Worm (Caenorhabditis elegans) whole organism, young adult: ENCODE data around the gene Y66D12A.11.

Source experiments
- B0035.1 ChIP-seq: sonication (generic microtip); optimal IDR thresholded peaks from 2 replicates; lab custom pipeline; 2016; ENCODE audit warnings: missing genetic modification characterization, mild to moderate bottlenecking, missing compliant biosample characterization, missing genotype, missing genetic modification reagents
- B0261.1 ChIP-seq: sonication (generic microtip); optimal IDR thresholded peaks from 2 replicates; lab custom pipeline; 2016; ENCODE audit warnings: mild to moderate bottlenecking, missing genetic modification characterization, moderate library complexity, missing compliant biosample characterization
- C06A6.2 ChIP-seq: fragments of 200-800 bp; sonication (Bioruptor generic); conservative IDR thresholded peaks from 2 replicates; pipeline ENCODE4 v1.3.6; 2022; ENCODE audit warnings: missing genetic modification characterization, missing compliant biosample characterization
- F33H1.4 ChIP-seq: fragments of 200-800 bp; sonication (Bioruptor generic); IDR thresholded peaks from 2 replicates; pipeline ENCODE4 v1.3.6; 2022; ENCODE audit warnings: missing genetic modification reagents, missing genetic modification characterization, missing compliant biosample characterization
- F52B5.7 ChIP-seq: sonication (generic microtip); optimal IDR thresholded peaks from 2 replicates; lab custom pipeline; 2016; ENCODE audit warnings: mild to moderate bottlenecking, missing genetic modification characterization, missing compliant biosample characterization
- K11D2.4 ChIP-seq: fragments of 200-800 bp; sonication (Bioruptor generic); IDR thresholded peaks from 2 replicates; pipeline ENCODE4 v1.3.6; 2022; ENCODE audit warnings: missing genetic modification reagents, missing genetic modification characterization, missing compliant biosample characterization
- T07F8.4 ChIP-seq: sonication (generic microtip); optimal IDR thresholded peaks from 2 replicates; lab custom pipeline; 2016; ENCODE audit warnings: mild to moderate bottlenecking, missing genetic modification characterization, moderate library complexity, missing compliant biosample characterization
- Y95B8A.8 ChIP-seq: fragments of 200-800 bp; sonication (Bioruptor generic); IDR thresholded peaks from 2 replicates; pipeline ENCODE4 v1.3.6; 2022; ENCODE audit warnings: missing genetic modification reagents, missing genetic modification characterization, missing compliant biosample characterization
- attf-3 ChIP-seq: fragments of 200-800 bp; sonication (Bioruptor generic); conservative IDR thresholded peaks from 2 replicates; pipeline ENCODE4 v1.3.6; 2022; ENCODE audit warnings: missing genetic modification reagents, missing genetic modification characterization, missing compliant biosample characterization
- attf-5 ChIP-seq: fragments of 200-800 bp; sonication (Bioruptor generic); optimal IDR thresholded peaks from 2 replicates; lab custom pipeline; 2018; ENCODE audit warnings: mild to moderate bottlenecking, missing genetic modification characterization, missing compliant biosample characterization
- bed-1 ChIP-seq: fragments of 200-800 bp; sonication (Bioruptor generic); IDR thresholded peaks from 2 replicates; pipeline ENCODE4 v1.3.6; 2022; ENCODE audit warnings: missing genetic modification reagents, missing genetic modification characterization, missing compliant biosample characterization
- cebp-2 ChIP-seq: fragments of 200-800 bp; sonication (Bioruptor generic); IDR thresholded peaks from 2 replicates; pipeline ENCODE4 v1.3.6; 2022; ENCODE audit warnings: missing genetic modification characterization, missing compliant biosample characterization
- ceh-100 ChIP-seq: fragments of 200-800 bp; sonication (Bioruptor generic); IDR thresholded peaks from 2 replicates; pipeline ENCODE4 v1.3.6; 2022; ENCODE audit warnings: missing genetic modification reagents, missing genetic modification characterization, missing compliant biosample characterization
- die-1 ChIP-seq: sonication (generic microtip); optimal IDR thresholded peaks from 2 replicates; lab custom pipeline; 2016; ENCODE audit warnings: missing genotype, mild to moderate bottlenecking, missing genetic modification characterization, missing compliant biosample characterization
- dox-1 ChIP-seq: fragments of 200-800 bp; sonication (Bioruptor generic); IDR thresholded peaks from 2 replicates; pipeline ENCODE4 v1.3.6; 2022; ENCODE audit warnings: missing genetic modification reagents, missing genetic modification characterization, missing compliant biosample characterization
- egl-18 ChIP-seq: fragments of 200-800 bp; sonication (Bioruptor generic); IDR thresholded peaks from 2 replicates; pipeline ENCODE4 v1.3.6; 2022; ENCODE audit warnings: missing genetic modification reagents, missing genetic modification characterization, missing compliant biosample characterization
- egrh-3 ChIP-seq: fragments of 200-800 bp; sonication (Bioruptor generic); IDR thresholded peaks from 2 replicates; pipeline ENCODE4 v1.3.6; 2022; ENCODE audit warnings: missing genetic modification reagents, missing genetic modification characterization, missing compliant biosample characterization
- fkh-3 ChIP-seq: sonication (generic microtip); optimal IDR thresholded peaks from 2 replicates; lab custom pipeline; 2016; ENCODE audit warnings: mild to moderate bottlenecking, missing genetic modification characterization, missing compliant biosample characterization
- him-1 ChIP-seq: sonication (generic microtip); optimal IDR thresholded peaks from 2 replicates; lab custom pipeline; 2016; ENCODE audit warnings: missing genotype, missing genetic modification reagents, missing genetic modification characterization, missing compliant biosample characterization
- hlh-26 ChIP-seq: fragments of 200-800 bp; sonication (Bioruptor generic); conservative IDR thresholded peaks from 2 replicates; pipeline ENCODE4 v1.3.6; 2022; ENCODE audit warnings: missing genetic modification reagents, missing genetic modification characterization, missing compliant biosample characterization
- hmg-1.2 ChIP-seq: fragments of 200-800 bp; sonication (Bioruptor generic); IDR thresholded peaks from 2 replicates; pipeline ENCODE4 v1.3.6; 2022; ENCODE audit warnings: missing genetic modification reagents, missing genetic modification characterization, missing compliant biosample characterization
- hsf-1 ChIP-seq: fragments of 200-800 bp; sonication (Bioruptor generic); IDR thresholded peaks from 2 replicates; pipeline ENCODE4 v1.3.6; 2022; ENCODE audit warnings: missing genetic modification reagents, missing genetic modification characterization, missing compliant biosample characterization
- lin-26 ChIP-seq: fragments of 200-800 bp; sonication (Bioruptor generic); IDR thresholded peaks from 2 replicates; pipeline ENCODE4 v1.3.6; 2022; ENCODE audit warnings: missing genetic modification reagents, missing genetic modification characterization, missing compliant biosample characterization
- madf-6 ChIP-seq: fragments of 200-800 bp; sonication (Bioruptor generic); IDR thresholded peaks from 2 replicates; pipeline ENCODE4 v1.3.6; 2022; ENCODE audit warnings: missing genetic modification reagents, missing genetic modification characterization, missing compliant biosample characterization
- madf-8 ChIP-seq: fragments of 200-800 bp; sonication (Bioruptor generic); conservative IDR thresholded peaks from 2 replicates; pipeline ENCODE4 v1.3.6; 2022; ENCODE audit warnings: missing genetic modification reagents, missing genetic modification characterization, missing compliant biosample characterization
- mxl-1 ChIP-seq: sonication (generic microtip); optimal IDR thresholded peaks from 2 replicates; lab custom pipeline; 2016; ENCODE audit warnings: missing genetic modification characterization, missing compliant biosample characterization
- nfyb-1 ChIP-seq: fragments of 200-800 bp; sonication (Bioruptor generic); IDR thresholded peaks from 2 replicates; pipeline ENCODE4 v1.3.6; 2022; ENCODE audit warnings: missing genetic modification reagents, missing genetic modification characterization, missing compliant biosample characterization
- nhr-120 ChIP-seq: fragments of 200-800 bp; sonication (Bioruptor generic); IDR thresholded peaks from 2 replicates; pipeline ENCODE4 v1.3.6; 2022; ENCODE audit warnings: missing genetic modification characterization, missing compliant biosample characterization
- nhr-179 ChIP-seq: sonication (generic microtip); optimal IDR thresholded peaks from 2 replicates; lab custom pipeline; 2016; ENCODE audit warnings: mild to moderate bottlenecking, missing genetic modification characterization, missing compliant biosample characterization
- nhr-80 ChIP-seq: sonication (generic microtip); optimal IDR thresholded peaks from 2 replicates; lab custom pipeline; 2016; ENCODE audit warnings: missing genetic modification characterization, missing compliant biosample characterization
- pha-4 ChIP-seq: fragments of 150-350 bp; sonication (generic microtip); optimal IDR thresholded peaks from 2 replicates; lab custom pipeline; 2014; ENCODE audit warnings: missing biosample characterization, missing genetic modification reagents, missing genetic modification characterization
- repo-1 ChIP-seq: sonication (generic microtip); optimal IDR thresholded peaks from 2 replicates; lab custom pipeline; 2017; ENCODE audit warnings: mild to moderate bottlenecking, missing genetic modification characterization, missing compliant biosample characterization
- sdz-38 ChIP-seq: sonication (generic microtip); optimal IDR thresholded peaks from 2 replicates; lab custom pipeline; 2016; ENCODE audit warnings: missing genotype, missing genetic modification characterization, missing compliant biosample characterization
- snpc-1.1 ChIP-seq: sonication (generic microtip); optimal IDR thresholded peaks from 2 replicates; lab custom pipeline; 2017; ENCODE audit warnings: missing genetic modification characterization, mild to moderate bottlenecking, missing compliant biosample characterization, antibody characterized with exemption, moderate library complexity, missing genotype, missing genetic modification reagents; ENCODE audit not compliant: insufficient read depth
- snpc-1.3 ChIP-seq: sonication (generic microtip); optimal IDR thresholded peaks from 2 replicates; lab custom pipeline; 2017; ENCODE audit warnings: missing genetic modification characterization, mild to moderate bottlenecking, missing compliant biosample characterization, antibody characterized with exemption, moderate library complexity, missing genotype, missing genetic modification reagents; ENCODE audit not compliant: insufficient read depth
- snpc-3.4 ChIP-seq: sonication (generic microtip); optimal IDR thresholded peaks from 2 replicates; lab custom pipeline; 2017; ENCODE audit warnings: missing genetic modification characterization, mild to moderate bottlenecking, missing compliant biosample characterization, antibody characterized with exemption, moderate library complexity, missing genotype, missing genetic modification reagents
- sptf-2 ChIP-seq: fragments of 200-800 bp; sonication (Bioruptor generic); optimal IDR thresholded peaks from 2 replicates; lab custom pipeline; 2018; ENCODE audit warnings: mild to moderate bottlenecking, missing genetic modification characterization, missing compliant biosample characterization
- tbp1 ChIP-seq: fragments of 200-800 bp; sonication (Bioruptor generic); optimal IDR thresholded peaks from 2 replicates; lab custom pipeline; 2018; ENCODE audit warnings: mild to moderate bottlenecking, missing genetic modification characterization, missing compliant biosample characterization
- unc-130 ChIP-seq: sonication (generic microtip); optimal IDR thresholded peaks from 2 replicates; lab custom pipeline; 2016; ENCODE audit warnings: missing genetic modification reagents, missing genetic modification characterization, missing compliant biosample characterization
- unc-62 ChIP-seq: fragments of 150-350 bp; optimal IDR thresholded peaks from 2 replicates; lab custom pipeline; 2014; ENCODE audit warnings: missing biosample characterization, missing genetic modification reagents, missing genetic modification characterization
- zfh-2 ChIP-seq: fragments of 200-800 bp; sonication (Bioruptor generic); conservative IDR thresholded peaks from 2 replicates; pipeline ENCODE4 v1.3.6; 2022; ENCODE audit warnings: missing genetic modification reagents, missing genetic modification characterization, missing compliant biosample characterization
- ztf-18 ChIP-seq: sonication (generic microtip); optimal IDR thresholded peaks from 2 replicates; lab custom pipeline; 2016; ENCODE audit warnings: missing genotype, mild to moderate bottlenecking, missing genetic modification characterization, missing compliant biosample characterization
- ztf-22 ChIP-seq: fragments of 200-800 bp; sonication (Bioruptor generic); optimal IDR thresholded peaks from 2 replicates; lab custom pipeline; 2018; ENCODE audit warnings: mild to moderate bottlenecking, missing genetic modification characterization, moderate library complexity, missing compliant biosample characterization
- ztf-28 ChIP-seq: fragments of 200-800 bp; sonication (Bioruptor generic); IDR thresholded peaks from 2 replicates; pipeline ENCODE4 v1.3.6; 2022; ENCODE audit warnings: missing genetic modification reagents, missing genetic modification characterization, missing compliant biosample characterization

The Y66D12A.11 gene

DNA sequence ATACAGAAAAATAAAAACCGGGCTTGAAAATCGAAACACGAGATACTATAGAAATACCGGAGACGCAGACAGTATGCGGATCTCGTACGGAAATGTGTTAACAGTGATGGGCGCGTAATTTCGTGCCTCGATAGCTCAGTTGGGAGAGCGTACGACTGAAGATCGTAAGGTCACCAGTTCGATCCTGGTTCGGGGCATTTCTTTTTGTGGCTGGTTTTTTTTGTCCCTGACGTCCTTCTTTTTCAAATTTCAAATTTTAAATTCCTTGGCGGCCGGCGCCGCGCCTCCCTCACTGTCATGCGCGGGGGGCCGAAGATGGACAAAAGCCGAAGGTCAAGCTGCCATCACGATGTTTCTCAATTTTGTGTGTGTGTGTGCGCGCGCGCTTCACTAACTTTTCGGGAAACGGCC is 8.6 kb upstream of the Y66D12A.11 start (continued):
- no peak for TF ChIP-seq hlh-26 (GFP tag; lab: Robert Waterston, UW)
- peak; percentile 10 for TF ChIP-seq nhr-80 (tag; lab: Kevin White, UChicago)
- TF ChIP-seq nhr-179 (tag; lab: Kevin White, UChicago) = no peak
- no peak for TF ChIP-seq unc-130 (GFP tag; lab: Kevin White, UChicago)
- TF ChIP-seq ceh-100 (GFP tag; lab: Robert Waterston, UW) = 0 out of 2 replicates have a peak, but pooled peaks have one; percentile 50
- TF ChIP-seq dox-1 (GFP tag; lab: Robert Waterston, UW) = peak; percentile 62
- TF ChIP-seq nfyb-1 (GFP tag; lab: Robert Waterston, UW) = peak; percentile 52; the same call in 1 of the 2 replicates
- no peak for TF ChIP-seq fkh-3 (tag; lab: Kevin White, UChicago)
- 0 out of 2 replicates have a peak, but pooled peaks have one; percentile 14 for TF ChIP-seq F33H1.4 (GFP tag; lab: Robert Waterston, UW)
- TF ChIP-seq die-1 (tag; lab: Kevin White, UChicago) = peak; percentile 77
- TF ChIP-seq snpc-3.4 (tag; lab: Kevin White, UChicago) = peak; percentile 68
- TF ChIP-seq cebp-2 (GFP tag; lab: Robert Waterston, UW) = 0 out of 2 replicates have a peak, but pooled peaks have one; percentile 67
- 0 out of 2 replicates have a peak, but pooled peaks have one; percentile 43 for TF ChIP-seq egl-18 (GFP tag; lab: Robert Waterston, UW)
- TF ChIP-seq T07F8.4 (tag; lab: Kevin White, UChicago) = peak; percentile 11
- peak; percentile 80 for TF ChIP-seq B0261.1 (tag; lab: Kevin White, UChicago)
- peak; percentile 82 for TF ChIP-seq him-1
- peak; percentile 45; the same call in 1 of the 2 replicates for TF ChIP-seq zfh-2 (GFP tag; lab: Robert Waterston, UW)
- TF ChIP-seq F52B5.7 (tag; lab: Kevin White, UChicago) = peak; percentile 60
- 0 out of 2 replicates have a peak, but pooled peaks have one; percentile 23 for TF ChIP-seq madf-8 (GFP tag; lab: Robert Waterston, UW)
- TF ChIP-seq snpc-1.3 = no peak
- peak; percentile 92 for TF ChIP-seq tbp1 (GFP tag; lab: Kevin White, UChicago)
- 0 out of 2 replicates have a peak, but pooled peaks have one; percentile 6 for TF ChIP-seq hsf-1 (GFP tag; lab: Robert Waterston, UW)
- TF ChIP-seq madf-6 (GFP tag; lab: Robert Waterston, UW) = peak; percentile 54; the same call in 1 of the 2 replicates
- TF ChIP-seq egrh-3 (GFP tag; lab: Robert Waterston, UW) = 0 out of 2 replicates have a peak, but pooled peaks have one; percentile 6
- TF ChIP-seq attf-5 (GFP tag; lab: Kevin White, UChicago) = peak; percentile 6
- TF ChIP-seq unc-62 (GFP tag; lab: Kevin White, UChicago) = no peak
- TF ChIP-seq C06A6.2 (GFP tag; lab: Robert Waterston, UW) = peak; percentile 43; the same call in 1 of the 2 replicates
- TF ChIP-seq ztf-18 (tag; lab: Kevin White, UChicago) = peak; percentile 58
- TF ChIP-seq hmg-1.2 (GFP tag; lab: Robert Waterston, UW) = peak; percentile 96

DNA sequence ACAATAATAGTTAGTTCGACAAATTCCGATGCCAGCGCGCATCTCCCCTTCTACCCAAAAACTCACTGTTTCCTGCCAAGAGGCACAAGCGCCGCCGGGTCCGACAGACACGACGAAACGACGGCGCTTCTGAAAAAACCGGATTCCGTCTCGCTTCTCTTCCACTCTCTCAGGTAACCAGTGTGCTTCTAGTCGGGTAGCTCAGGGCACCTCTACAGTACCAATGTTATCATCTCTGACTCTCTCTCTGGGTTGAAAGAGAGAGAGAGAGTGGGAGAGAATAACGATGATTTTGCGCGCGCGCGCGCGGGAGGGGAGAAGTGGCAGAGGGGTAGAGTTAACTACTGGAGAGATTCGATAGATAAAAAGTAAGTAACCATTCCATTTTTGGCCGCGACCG is 6.4 kb upstream of the Y66D12A.11 start:
- TF ChIP-seq B0035.1 (tag; lab: Kevin White, UChicago) (no peak), mxl-1 (tag; lab: Kevin White, UChicago) (no peak), Y95B8A.8 (GFP tag; lab: Robert Waterston, UW) (no peak), sptf-2 (GFP tag; lab: Kevin White, UChicago) (no peak), ztf-28 (GFP tag; lab: Robert Waterston, UW) (no peak), snpc-1.1 (tag; lab: Kevin White, UChicago) (no peak), attf-5 (GFP tag; lab: Kevin White, UChicago) (no peak), repo-1 (tag; lab: Kevin White, UChicago) (no peak), zfh-2 (GFP tag; lab: Robert Waterston, UW) (peak; percentile 85), ztf-22 (GFP tag; lab: Kevin White, UChicago) (no peak), F33H1.4 (GFP tag; lab: Robert Waterston, UW) (no peak), pha-4 (tag; lab: Kevin White, UChicago) (no peak), ztf-18 (tag; lab: Kevin White, UChicago) (no peak), bed-1 (GFP tag; lab: Robert Waterston, UW) (no peak), K11D2.4 (GFP tag; lab: Robert Waterston, UW) (no peak), nhr-120 (GFP tag; lab: Robert Waterston, UW) (no peak), sdz-38 (tag; lab: Kevin White, UChicago) (no peak), attf-3 (GFP tag; lab: Robert Waterston, UW) (no peak), egrh-3 (GFP tag; lab: Robert Waterston, UW) (peak; percentile 51; the same call in 1 of the 2 replicates), lin-26 (GFP tag; lab: Robert Waterston, UW) (0 out of 2 replicates have a peak, but pooled peaks have one; percentile 69)
